Worm (Caenorhabditis elegans) whole organism, L4 larva: ENCODE data around the gene cox-14.
"Not testable (repeated sequence)": the region's sequence is repeated elsewhere in the genome, so short reads cannot be mapped to it uniquely, and the experiment has no call there.

Experiments used
- F10B5.3 ChIP-seq: sonication (generic microtip); optimal IDR thresholded peaks from 2 replicates; lab custom pipeline; 2016; ENCODE audit warnings: mild to moderate bottlenecking, missing genetic modification characterization, missing compliant biosample characterization
- R02D3.7 ChIP-seq: fragments of 150-350 bp; sonication (generic microtip); optimal IDR thresholded peaks from 3 replicates; lab custom pipeline; 2014; ENCODE audit warnings: missing biosample characterization, missing genetic modification characterization
- ZK546.5 ChIP-seq, 2 experiments: sonication (generic microtip); optimal IDR thresholded peaks; 2 replicates each; lab custom pipeline; 2017; ENCODE audit warnings: missing biosample characterization in 2 of 2, missing genetic modification characterization in 2 of 2
- aly-2 ChIP-seq: sonication (generic microtip); optimal IDR thresholded peaks from 2 replicates; lab custom pipeline; 2018; ENCODE audit warnings: missing biosample characterization, missing genetic modification characterization
- ama-1 ChIP-seq: fragments of 150-350 bp; optimal IDR thresholded peaks from 2 replicates; lab custom pipeline; 2014; ENCODE audit warnings: inconsistent platforms, mixed read lengths
- fos-1 ChIP-seq: fragments of 150-350 bp; optimal IDR thresholded peaks from 2 replicates; lab custom pipeline; 2014; ENCODE audit warnings: missing biosample characterization, missing genetic modification characterization
- lin-29 ChIP-seq: fragments of 200-800 bp; sonication (Bioruptor generic); IDR thresholded peaks from 2 replicates; pipeline ENCODE4 v1.3.6; 2022; ENCODE audit warnings: missing genetic modification reagents, missing genetic modification characterization, missing compliant biosample characterization
- mes-2 ChIP-seq: sonication (generic microtip); optimal IDR thresholded peaks from 2 replicates; lab custom pipeline; 2016; ENCODE audit warnings: missing genotype, mild to moderate bottlenecking, missing genetic modification characterization, missing compliant biosample characterization; ENCODE audit not compliant: poor library complexity, severe bottlenecking
- nhr-10 ChIP-seq: fragments of 150-350 bp; optimal IDR thresholded peaks from 2 replicates; lab custom pipeline; 2014; ENCODE audit warnings: missing biosample characterization, missing genetic modification characterization
- nhr-76 ChIP-seq: fragments of 150-350 bp; optimal IDR thresholded peaks from 2 replicates; lab custom pipeline; 2014; ENCODE audit warnings: missing biosample characterization, missing genetic modification characterization
- pqm-1 ChIP-seq: sonication (generic microtip); optimal IDR thresholded peaks from 2 replicates; lab custom pipeline; 2017; ENCODE audit warnings: missing biosample characterization, missing genetic modification characterization
- snpc-1.2 ChIP-seq: fragments of 200-800 bp; sonication (Bioruptor generic); IDR thresholded peaks from 2 replicates; pipeline ENCODE4 v1.3.6; 2022; ENCODE audit warnings: missing genetic modification reagents, missing genetic modification characterization, missing compliant biosample characterization
- zag-1 ChIP-seq: fragments of 150-350 bp; optimal IDR thresholded peaks from 2 replicates; lab custom pipeline; 2014; ENCODE audit warnings: missing biosample characterization, missing genetic modification characterization

DNA sequence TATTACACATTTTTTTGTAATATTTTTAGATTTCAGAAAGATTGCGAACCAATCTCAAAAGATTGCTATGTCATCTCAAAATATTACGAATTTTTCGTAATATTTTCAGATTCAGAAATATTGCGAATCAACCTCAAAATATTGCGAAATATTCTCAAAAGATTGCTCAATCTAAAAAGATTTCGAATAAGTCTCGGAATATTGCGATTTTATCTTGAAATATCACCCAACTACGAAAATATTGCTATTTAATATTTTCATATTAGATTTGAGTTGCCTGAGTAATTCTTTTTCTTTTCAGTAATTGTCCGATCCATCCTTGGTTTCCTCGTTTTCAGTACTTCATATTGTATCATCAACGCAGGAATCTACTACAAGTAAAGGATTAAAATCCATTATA, 3.1 kb downstream of the cox-14 start, which contains the start of gene Y70G10A.4:
- TF ChIP-seq F10B5.3 (tag; lab: Kevin White, UChicago); R02D3.7 (tag; lab: Kevin White, UChicago); ama-1; pqm-1; snpc-1.2; zag-1 (tag; lab: Kevin White, UChicago); mes-2 (tag; lab: Kevin White, UChicago); lin-29 (GFP tag; lab: Robert Waterston, UW); fos-1 (tag; lab: Kevin White, UChicago); ZK546.5 (tag; optimal IDR thresholded peaks at IDR 0.05; lab: Kevin White, UChicago); nhr-76; aly-2 (tag; lab: Kevin White, UChicago); nhr-10: not testable (repeated sequence)
